Worm (Caenorhabditis elegans): ENCODE data around the gene fipr-4.

DNA sequence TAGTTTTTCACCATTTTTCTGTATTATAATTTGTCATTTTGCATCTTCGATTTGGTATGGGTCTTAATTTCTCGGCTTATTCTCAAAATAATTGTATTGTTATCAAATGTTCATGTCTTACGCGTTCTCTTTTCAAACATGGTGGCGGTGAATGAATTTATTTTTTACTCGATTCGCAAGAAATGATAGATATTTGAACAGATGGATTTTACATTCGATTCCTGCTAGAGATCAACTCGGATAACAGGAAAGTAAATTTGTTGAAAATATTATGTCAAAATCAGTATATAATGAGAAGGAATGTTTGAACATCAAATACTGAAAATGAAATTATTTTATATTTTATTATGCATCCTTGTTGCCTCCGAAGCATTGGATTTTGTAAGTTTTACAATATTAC, 45.3 kb downstream of the fipr-4 start, which contains the start of gene ZK856.4:
- TF ChIP-seq hmg-1.2 (GFP tag; IDR thresholded peaks at IDR 0.05), result no peak
- no peak for TF ChIP-seq nfya-1 (tag; optimal IDR thresholded peaks at IDR 0.05; ENCODE audit: borderline replicate concordance, insufficient read depth)
- TF ChIP-seq let-607 (tag; optimal IDR thresholded peaks at IDR 0.05), result no peak
- TF ChIP-seq F10E7.11 (tag; optimal IDR thresholded peaks at IDR 0.05), result no peak
- TF ChIP-seq ceh-79 (tag; optimal IDR thresholded peaks at IDR 0.05), result no peak
- TF ChIP-seq sdz-38 (tag; optimal IDR thresholded peaks at IDR 0.05), result no peak
- no peak for TF ChIP-seq hlh-12 (tag; optimal IDR thresholded peaks at IDR 0.05)
- TF ChIP-seq Y53G8AR.9 (GFP tag; conservative IDR thresholded peaks at IDR 0.05), result no peak
- no peak for TF ChIP-seq ztf-3 (GFP tag; optimal IDR thresholded peaks at IDR 0.05)
- no peak for TF ChIP-seq egl-18 (GFP tag; IDR thresholded peaks at IDR 0.05)
- no peak for TF ChIP-seq mel-28 (tag; optimal IDR thresholded peaks at IDR 0.05; ENCODE audit: borderline replicate concordance)
- no peak for TF ChIP-seq nhr-120 (GFP tag; IDR thresholded peaks at IDR 0.05)
- no peak for TF ChIP-seq pha-4 (tag; optimal IDR thresholded peaks at IDR 0.05)
- TF ChIP-seq unc-62 (GFP tag; optimal IDR thresholded peaks at IDR 0.05), result no peak

Data from whole organism, young adult.